Fruit fly (Drosophila melanogaster) S2 (cell line): ENCODE data around the gene Kif19A.

Experiments
- CG8478 ChIP-seq: fragments of >200 bp; optimal IDR thresholded peaks from 2 replicates; lab custom pipeline; 2018
- CTCF ChIP-seq, 2 experiments: fragments of >200 bp; optimal IDR thresholded peaks; 2 replicates each; lab custom pipeline; 2018

- TF ChIP-seq CG8478 (lab: Kevin White, UChicago) (no peak), CTCF (optimal IDR thresholded peaks at IDR 0.05; lab: Kevin White, UChicago) (no peak)
Observed at dm6 chr3R:14152550-14152949, 34.3 kb upstream of the Kif19A start, which contains the start of gene CG42500.
